Worm (Caenorhabditis elegans) whole organism, L4 larva: Measurements from ENCODE around the gene nep-9.

Experiments used
- D1046.2 ChIP-seq: fragments of 200-800 bp; sonication (Bioruptor generic); IDR thresholded peaks from 2 replicates; pipeline ENCODE4 v1.3.6; 2022; ENCODE audit warnings: missing genetic modification characterization, missing compliant biosample characterization
- F44E2.7 ChIP-seq: fragments of 200-800 bp; sonication (Bioruptor generic); IDR thresholded peaks from 2 replicates; pipeline ENCODE4 v2.1.2; 2022; ENCODE audit warnings: missing genetic modification characterization, missing compliant biosample characterization
- T20F7.1 ChIP-seq: fragments of 200-800 bp; sonication (Bioruptor generic); optimal IDR thresholded peaks from 2 replicates; lab custom pipeline; 2018; ENCODE audit warnings: mild to moderate bottlenecking, missing genetic modification characterization, missing compliant biosample characterization
- Y48G9A.11 ChIP-seq: fragments of 200-800 bp; sonication (Bioruptor generic); IDR thresholded peaks from 2 replicates; pipeline ENCODE4 v1.3.6; 2022; ENCODE audit warnings: missing genetic modification reagents, missing genetic modification characterization, missing compliant biosample characterization
- Y5F2A.4 ChIP-seq: fragments of 200-800 bp; sonication (Bioruptor generic); optimal IDR thresholded peaks from 2 replicates; lab custom pipeline; 2018; ENCODE audit warnings: mild to moderate bottlenecking, missing genetic modification characterization, missing compliant biosample characterization
- ZK337.2 ChIP-seq: fragments of 200-800 bp; sonication (Bioruptor generic); IDR thresholded peaks from 2 replicates; pipeline ENCODE4 v1.3.6; 2022; ENCODE audit warnings: missing genetic modification reagents, missing genetic modification characterization, missing compliant biosample characterization
- aha-1 ChIP-seq: fragments of 150-350 bp; peaks from one replicate; lab custom pipeline; 2014; ENCODE audit warnings: missing biosample characterization, missing genetic modification characterization
- aly-2 ChIP-seq: sonication (generic microtip); optimal IDR thresholded peaks from 2 replicates; lab custom pipeline; 2018; ENCODE audit warnings: missing biosample characterization, missing genetic modification characterization
- ama-1 ChIP-seq: fragments of 150-350 bp; optimal IDR thresholded peaks from 2 replicates; lab custom pipeline; 2014; ENCODE audit warnings: inconsistent platforms, mixed read lengths
- ceh-28 ChIP-seq: fragments of 150-350 bp; optimal IDR thresholded peaks from 2 replicates; lab custom pipeline; 2014; ENCODE audit warnings: missing biosample characterization, missing genetic modification reagents, missing genetic modification characterization
- ceh-32 ChIP-seq: sonication (generic microtip); optimal IDR thresholded peaks from 2 replicates; lab custom pipeline; 2016; ENCODE audit warnings: mild to moderate bottlenecking, missing genetic modification characterization, missing compliant biosample characterization; ENCODE audit not compliant: poor library complexity
- ceh-44 ChIP-seq: fragments of 200-800 bp; sonication (Bioruptor generic); IDR thresholded peaks from 2 replicates; pipeline ENCODE4 v1.3.6; 2022; ENCODE audit warnings: missing genetic modification reagents, missing genetic modification characterization, missing compliant biosample characterization
- ceh-82 ChIP-seq: sonication (generic microtip); optimal IDR thresholded peaks from 2 replicates; lab custom pipeline; 2017; ENCODE audit warnings: missing biosample characterization, missing genetic modification characterization
- cey-2 ChIP-seq: sonication (generic microtip); optimal IDR thresholded peaks from 3 replicates; lab custom pipeline; 2017; ENCODE audit warnings: missing genetic modification characterization, mild to moderate bottlenecking, missing compliant biosample characterization, antibody characterized with exemption, borderline replicate concordance; ENCODE audit not compliant: insufficient read depth
- ctbp-1 ChIP-seq: fragments of 200-800 bp; sonication (Bioruptor generic); IDR thresholded peaks from 2 replicates; pipeline ENCODE4 v1.3.6; 2022; ENCODE audit warnings: missing genetic modification reagents, missing genetic modification characterization, missing compliant biosample characterization
- daf-12 ChIP-seq: fragments of 150-350 bp; optimal IDR thresholded peaks from 2 replicates; lab custom pipeline; 2014; ENCODE audit warnings: missing biosample characterization, missing genetic modification reagents, missing genetic modification characterization
- daf-16 ChIP-seq, 3 experiments: sonication (generic microtip); optimal IDR thresholded peaks; 2 replicates each; lab custom pipeline; 2016 to 2017; ENCODE audit warnings: missing genetic modification characterization in 3 of 3, missing genetic modification reagents in 3 of 3, mild to moderate bottlenecking in 2 of 3, missing compliant biosample characterization in 2 of 3, missing biosample characterization in 1 of 3, moderate library complexity in 1 of 3
- daf-19 ChIP-seq: fragments of 200-800 bp; sonication (Bioruptor generic); conservative IDR thresholded peaks from 2 replicates; pipeline ENCODE4 v1.3.6; 2022; ENCODE audit warnings: missing genetic modification characterization, missing compliant biosample characterization
- dmd-6 ChIP-seq: fragments of 200-800 bp; sonication (Bioruptor generic); IDR thresholded peaks from 2 replicates; pipeline ENCODE4 v1.3.6; 2022; ENCODE audit warnings: missing genetic modification reagents, missing genetic modification characterization, missing compliant biosample characterization
- dmd-9 ChIP-seq: fragments of 200-800 bp; sonication (Bioruptor generic); IDR thresholded peaks from 2 replicates; pipeline ENCODE4 v1.3.6; 2022; ENCODE audit warnings: missing genetic modification reagents, missing genetic modification characterization, missing compliant biosample characterization
- duxl-1 ChIP-seq: sonication (generic microtip); optimal IDR thresholded peaks from 2 replicates; lab custom pipeline; 2016; ENCODE audit warnings: mild to moderate bottlenecking, missing genetic modification characterization, moderate library complexity, missing compliant biosample characterization; ENCODE audit not compliant: poor library complexity
- egl-43 ChIP-seq: fragments of 200-800 bp; sonication (Bioruptor generic); IDR thresholded peaks from 2 replicates; pipeline ENCODE4 v1.3.6; 2022; ENCODE audit warnings: missing genetic modification reagents, missing genetic modification characterization, missing compliant biosample characterization
- hlh-11 ChIP-seq: fragments of 200-800 bp; sonication (Bioruptor generic); optimal IDR thresholded peaks from 2 replicates; lab custom pipeline; 2018; ENCODE audit warnings: mild to moderate bottlenecking, missing genetic modification characterization, missing compliant biosample characterization
- hmg-1.1 ChIP-seq: fragments of 200-800 bp; sonication (Bioruptor generic); IDR thresholded peaks from 2 replicates; pipeline ENCODE4 v1.3.6; 2022; ENCODE audit warnings: missing genetic modification reagents, missing genetic modification characterization, missing compliant biosample characterization
- jun-1 ChIP-seq: fragments of 150-350 bp; optimal IDR thresholded peaks from 2 replicates; lab custom pipeline; 2014; ENCODE audit warnings: missing biosample characterization, missing genetic modification reagents, missing genetic modification characterization
- lin-1 ChIP-seq: fragments of 200-800 bp; sonication (Bioruptor generic); IDR thresholded peaks from 2 replicates; pipeline ENCODE4 v1.3.6; 2022; ENCODE audit warnings: missing genetic modification reagents, missing genetic modification characterization, missing compliant biosample characterization
- lin-38 ChIP-seq: fragments of 200-800 bp; sonication (Bioruptor generic); IDR thresholded peaks from 2 replicates; pipeline ENCODE4 v1.3.6; 2022; ENCODE audit warnings: missing genetic modification reagents, missing genetic modification characterization, missing compliant biosample characterization
- lir-3 ChIP-seq: sonication (generic microtip); optimal IDR thresholded peaks from 2 replicates; lab custom pipeline; 2016; ENCODE audit warnings: mild to moderate bottlenecking, missing genetic modification characterization, missing compliant biosample characterization
- lsy-2 ChIP-seq, 2 experiments: fragments of 150-350 bp in 1 of 2; sonication (generic microtip) in 1 of 2; optimal IDR thresholded peaks; 2 replicates each; lab custom pipeline; 2014 to 2017; ENCODE audit warnings: missing biosample characterization in 2 of 2, missing genetic modification characterization in 2 of 2
- madf-9 ChIP-seq: fragments of 200-800 bp; sonication (Bioruptor generic); conservative IDR thresholded peaks from 2 replicates; pipeline ENCODE4 v1.3.6; 2022; ENCODE audit warnings: missing genetic modification reagents, missing genetic modification characterization, missing compliant biosample characterization
- mdt-29 ChIP-seq: fragments of 200-800 bp; sonication (Bioruptor generic); IDR thresholded peaks from 2 replicates; pipeline ENCODE4 v1.3.6; 2022; ENCODE audit warnings: missing genetic modification reagents, missing genetic modification characterization, missing compliant biosample characterization
- mxl-2 ChIP-seq: fragments of 200-800 bp; sonication (Bioruptor generic); conservative IDR thresholded peaks from 2 replicates; pipeline ENCODE4 v1.3.6; 2022; ENCODE audit warnings: missing genetic modification reagents, missing genetic modification characterization, missing compliant biosample characterization
- nhr-102 ChIP-seq: sonication (generic microtip); optimal IDR thresholded peaks from 2 replicates; lab custom pipeline; 2016; ENCODE audit warnings: mild to moderate bottlenecking, missing genetic modification characterization, moderate library complexity, missing compliant biosample characterization
- nhr-11 ChIP-seq: fragments of 150-350 bp; optimal IDR thresholded peaks from 2 replicates; lab custom pipeline; 2014; ENCODE audit warnings: missing biosample characterization, missing genetic modification characterization
- nhr-237 ChIP-seq: sonication (generic microtip); optimal IDR thresholded peaks from 2 replicates; lab custom pipeline; 2017; ENCODE audit warnings: missing biosample characterization, missing genetic modification characterization
- nhr-25 ChIP-seq: sonication (generic microtip); optimal IDR thresholded peaks from 2 replicates; lab custom pipeline; 2017; ENCODE audit warnings: missing genetic modification characterization, mild to moderate bottlenecking, missing compliant biosample characterization, antibody characterized with exemption, moderate library complexity, borderline replicate concordance; ENCODE audit not compliant: insufficient read depth
- nhr-42 ChIP-seq: fragments of 200-800 bp; sonication (Bioruptor generic); IDR thresholded peaks from 2 replicates; pipeline ENCODE4 v1.3.6; 2022; ENCODE audit warnings: missing genetic modification characterization, missing compliant biosample characterization
- nhr-48 ChIP-seq: sonication (generic microtip); optimal IDR thresholded peaks from 2 replicates; lab custom pipeline; 2016; ENCODE audit warnings: mild to moderate bottlenecking, missing genetic modification characterization, missing compliant biosample characterization
- nhr-77 ChIP-seq: fragments of 150-350 bp; optimal IDR thresholded peaks from 2 replicates; lab custom pipeline; 2014; ENCODE audit warnings: missing biosample characterization, missing genetic modification characterization
- rbr-2 ChIP-seq: sonication (generic microtip); optimal IDR thresholded peaks from 2 replicates; lab custom pipeline; 2016; ENCODE audit warnings: missing genotype, missing genetic modification characterization, missing compliant biosample characterization
- saeg-2 ChIP-seq: fragments of 200-800 bp; sonication (Bioruptor generic); IDR thresholded peaks from 2 replicates; pipeline ENCODE4 v1.3.6; 2022; ENCODE audit warnings: missing genetic modification reagents, missing genetic modification characterization, missing compliant biosample characterization
- snpc-1.2 ChIP-seq: fragments of 200-800 bp; sonication (Bioruptor generic); IDR thresholded peaks from 2 replicates; pipeline ENCODE4 v1.3.6; 2022; ENCODE audit warnings: missing genetic modification reagents, missing genetic modification characterization, missing compliant biosample characterization
- spr-1 ChIP-seq: sonication (generic microtip); optimal IDR thresholded peaks from 2 replicates; lab custom pipeline; 2016; ENCODE audit warnings: mild to moderate bottlenecking, missing genetic modification characterization, missing compliant biosample characterization
- tag-97 ChIP-seq: fragments of 200-800 bp; sonication (Bioruptor generic); IDR thresholded peaks from 2 replicates; pipeline ENCODE4 v1.3.6; 2022; ENCODE audit warnings: missing genetic modification characterization, missing compliant biosample characterization
- unc-130 ChIP-seq: sonication (generic microtip); optimal IDR thresholded peaks from 2 replicates; lab custom pipeline; 2016; ENCODE audit warnings: missing genetic modification reagents, missing genetic modification characterization, missing compliant biosample characterization
- unc-39 ChIP-seq: sonication (generic microtip); optimal IDR thresholded peaks from 2 replicates; lab custom pipeline; 2017; ENCODE audit warnings: missing biosample characterization, missing genetic modification characterization
- unc-62 ChIP-seq, 3 experiments: fragments of 150-350 bp in 1 of 3; sonication (generic microtip); optimal IDR thresholded peaks in 2 of 3; peaks in 1 of 3; 1 replicate in 1 of 3; 2 replicates in 2 of 3; lab custom pipeline; 2014 to 2017; ENCODE audit warnings: missing biosample characterization in 3 of 3, missing genetic modification characterization in 3 of 3, missing genetic modification reagents in 3 of 3, missing genotype in 1 of 3
- zip-11 ChIP-seq: fragments of 200-800 bp; sonication (Bioruptor generic); IDR thresholded peaks from 2 replicates; pipeline ENCODE4 v1.3.6; 2022; ENCODE audit warnings: missing genetic modification characterization, missing compliant biosample characterization
- ztf-11 ChIP-seq: fragments of 150-350 bp; optimal IDR thresholded peaks from 2 replicates; lab custom pipeline; 2014; ENCODE audit warnings: missing biosample characterization, missing genetic modification characterization

Gene nep-9

ce11 chrII:3439244-3439698, 40.2 kb upstream of the nep-9 start (continued):
- peak; percentile 81 for TF ChIP-seq hlh-11 (tag; lab: Kevin White, UChicago)
- no peak for TF ChIP-seq T20F7.1
- TF ChIP-seq madf-9 (GFP tag; lab: Robert Waterston, UW): peak; percentile 26; the same call in 1 of the 2 replicates
- peak; percentile 4 for TF ChIP-seq nhr-48 (tag; lab: Kevin White, UChicago)
- peak; percentile 48 for TF ChIP-seq rbr-2
- TF ChIP-seq ceh-32 (tag; lab: Kevin White, UChicago): no peak
- TF ChIP-seq ctbp-1: peak; percentile 67
- no peak for TF ChIP-seq ama-1 (lab: Kevin White, UChicago)
- peak; percentile 71 for TF ChIP-seq aha-1 (tag; lab: Kevin White, UChicago)
- TF ChIP-seq aly-2: no peak
- peak; percentile 80; the same call in 1 of the 2 replicates for TF ChIP-seq snpc-1.2 (GFP tag; lab: Robert Waterston, UW)
- no peak for TF ChIP-seq nhr-11 (tag; lab: Kevin White, UChicago)
- TF ChIP-seq Y5F2A.4: peak; percentile 59
- TF ChIP-seq hmg-1.1 (GFP tag; lab: Robert Waterston, UW): peak; percentile 75; the same call in 1 of the 2 replicates
- TF ChIP-seq daf-16 (GFP tag; optimal IDR thresholded peaks at IDR 0.05; lab: Kevin White, UChicago): peak; percentile 63 to 90
- TF ChIP-seq daf-16 (tag; optimal IDR thresholded peaks at IDR 0.05; lab: Kevin White, UChicago): peak; percentile 76
- TF ChIP-seq F44E2.7 (GFP tag; lab: Robert Waterston, UW): peak; percentile 77; the same call in 1 of the 2 replicates
- TF ChIP-seq ceh-44: peak; percentile 54; the same call in 1 of the 2 replicates
- TF ChIP-seq jun-1 (tag; lab: Kevin White, UChicago): no peak
- no peak for TF ChIP-seq unc-62 (GFP tag; optimal IDR thresholded peaks at IDR 0.05 in 1 of 2; lab: Kevin White, UChicago)
- TF ChIP-seq unc-62 (tag; optimal IDR thresholded peaks at IDR 0.05; lab: Kevin White, UChicago): no peak
- peak; percentile 32 for TF ChIP-seq spr-1 (tag; lab: Kevin White, UChicago)
- peak; percentile 78 for TF ChIP-seq dmd-9 (GFP tag; lab: Robert Waterston, UW)
- TF ChIP-seq cey-2 (tag; lab: Kevin White, UChicago): no peak
- peak; percentile 53; the same call in 1 of the 2 replicates for TF ChIP-seq saeg-2 (GFP tag; lab: Robert Waterston, UW)
- no peak for TF ChIP-seq mxl-2 (GFP tag; lab: Robert Waterston, UW)
- TF ChIP-seq dmd-6 (GFP tag; lab: Robert Waterston, UW): peak; percentile 81
- TF ChIP-seq ztf-11 (tag; lab: Kevin White, UChicago): no peak
- peak; percentile 48 for TF ChIP-seq lir-3 (tag; lab: Kevin White, UChicago)
- peak; percentile 77; the same call in 1 of the 2 replicates for TF ChIP-seq D1046.2 (GFP tag; lab: Robert Waterston, UW)
- no peak for TF ChIP-seq nhr-237 (tag; lab: Kevin White, UChicago)
- TF ChIP-seq egl-43 (GFP tag; lab: Robert Waterston, UW): peak; percentile 87
- TF ChIP-seq ceh-28 (tag; lab: Kevin White, UChicago): no peak
- no peak for TF ChIP-seq nhr-42 (GFP tag; lab: Robert Waterston, UW)
- TF ChIP-seq duxl-1 (tag; lab: Kevin White, UChicago): peak; percentile 73
- TF ChIP-seq mdt-29 (GFP tag; lab: Robert Waterston, UW): peak; percentile 86
- TF ChIP-seq Y48G9A.11 (GFP tag; lab: Robert Waterston, UW): peak; percentile 84
- TF ChIP-seq tag-97 (GFP tag; lab: Robert Waterston, UW): no peak
- no peak; the same call in 1 of the 2 replicates for TF ChIP-seq daf-19 (GFP tag; lab: Robert Waterston, UW)
- peak; percentile 60 for TF ChIP-seq unc-130 (GFP tag; lab: Kevin White, UChicago)
- TF ChIP-seq daf-12: no peak
- TF ChIP-seq nhr-25: no peak
- no peak for TF ChIP-seq zip-11
- TF ChIP-seq unc-39 (tag; lab: Kevin White, UChicago): no peak
- TF ChIP-seq nhr-102: peak; percentile 50
- no peak for TF ChIP-seq ceh-82
- no peak for TF ChIP-seq nhr-77 (tag; lab: Kevin White, UChicago)
- peak; percentile 81 for TF ChIP-seq lin-38 (GFP tag; lab: Robert Waterston, UW)
- peak in 1 of 2 experiments; percentile 63 for TF ChIP-seq lsy-2 (tag; optimal IDR thresholded peaks at IDR 0.05; lab: Kevin White, UChicago)
- no peak for TF ChIP-seq ZK337.2 (GFP tag; lab: Robert Waterston, UW)
- TF ChIP-seq lin-1: 0 out of 2 replicates have a peak, but pooled peaks have one; percentile 65
